Worm (Caenorhabditis elegans) whole organism, L4 larva: ENCODE measurements around the gene Y57G11C.22.

ENCODE experiments used
- ceh-82 ChIP-seq: sonication (generic microtip); optimal IDR thresholded peaks from 2 replicates; lab custom pipeline; 2017; ENCODE audit warnings: missing biosample characterization, missing genetic modification characterization
- dmd-9 ChIP-seq: fragments of 200-800 bp; sonication (Bioruptor generic); IDR thresholded peaks from 2 replicates; pipeline ENCODE4 v1.3.6; 2022; ENCODE audit warnings: missing genetic modification reagents, missing genetic modification characterization, missing compliant biosample characterization
- dve-1 ChIP-seq: sonication (generic microtip); optimal IDR thresholded peaks from 2 replicates; lab custom pipeline; 2017; ENCODE audit warnings: antibody characterized with exemption, mild to moderate bottlenecking, missing genetic modification characterization, missing compliant biosample characterization; ENCODE audit not compliant: insufficient read depth
- hif-1 ChIP-seq, 2 experiments: sonication (generic microtip); optimal IDR thresholded peaks; 2 replicates each; lab custom pipeline; 2016 to 2017; ENCODE audit warnings: missing compliant biosample characterization in 2 of 2, missing genetic modification characterization in 2 of 2, missing genetic modification reagents in 2 of 2, missing genotype in 2 of 2, mild to moderate bottlenecking in 1 of 2
- lin-15B ChIP-seq: fragments of 150-350 bp; sonication (generic microtip); optimal IDR thresholded peaks from 3 replicates; lab custom pipeline; 2014; ENCODE audit warnings: missing biosample characterization, missing genetic modification characterization
- lin-39 ChIP-seq: fragments of 150-350 bp; optimal IDR thresholded peaks from 2 replicates; lab custom pipeline; 2014; ENCODE audit warnings: missing biosample characterization, missing genetic modification reagents, missing genetic modification characterization
- mdt-29 ChIP-seq: fragments of 200-800 bp; sonication (Bioruptor generic); IDR thresholded peaks from 2 replicates; pipeline ENCODE4 v1.3.6; 2022; ENCODE audit warnings: missing genetic modification reagents, missing genetic modification characterization, missing compliant biosample characterization
- mxl-3 ChIP-seq: fragments of 200-800 bp; sonication (Bioruptor generic); optimal IDR thresholded peaks from 2 replicates; lab custom pipeline; 2018; ENCODE audit warnings: mild to moderate bottlenecking, missing genetic modification characterization, missing compliant biosample characterization
- skn-1 ChIP-seq: fragments of 150-350 bp; optimal IDR thresholded peaks from 2 replicates; lab custom pipeline; 2014; ENCODE audit warnings: missing biosample characterization, missing genetic modification characterization
- snpc-4 ChIP-seq: fragments of 150-350 bp; optimal IDR thresholded peaks from 2 replicates; lab custom pipeline; 2014; ENCODE audit warnings: missing biosample characterization, missing genetic modification characterization
- unc-62 ChIP-seq, 3 experiments: fragments of 150-350 bp in 1 of 3; sonication (generic microtip); optimal IDR thresholded peaks in 2 of 3; peaks in 1 of 3; 1 replicate in 1 of 3; 2 replicates in 2 of 3; lab custom pipeline; 2014 to 2017; ENCODE audit warnings: missing biosample characterization in 3 of 3, missing genetic modification characterization in 3 of 3, missing genetic modification reagents in 3 of 3, missing genotype in 1 of 3

- TF ChIP-seq skn-1 (tag; lab: Kevin White, UChicago) = no peak
- TF ChIP-seq unc-62 (GFP tag; optimal IDR thresholded peaks at IDR 0.05 in 1 of 2; lab: Kevin White, UChicago) = peak in 1 of 2 experiments; percentile 47
- TF ChIP-seq unc-62 (tag; optimal IDR thresholded peaks at IDR 0.05; lab: Kevin White, UChicago) = no peak
- no peak for TF ChIP-seq snpc-4
- no peak for TF ChIP-seq lin-15B (tag; lab: Kevin White, UChicago)
- TF ChIP-seq lin-39 = no peak
- no peak for TF ChIP-seq mxl-3 (GFP tag; lab: Kevin White, UChicago)
- TF ChIP-seq dmd-9 (GFP tag; lab: Robert Waterston, UW) = no peak
- TF ChIP-seq ceh-82 (tag; lab: Kevin White, UChicago) = no peak
- TF ChIP-seq hif-1 (tag; optimal IDR thresholded peaks at IDR 0.05; lab: Kevin White, UChicago) = no peak
- TF ChIP-seq mdt-29 = no peak
- TF ChIP-seq dve-1 (tag; lab: Kevin White, UChicago) = peak; percentile 32
Measured at ce11 chrIV:14822267-14822666, 14.7 kb upstream of the Y57G11C.22 start.
